Fruit fly (Drosophila melanogaster): ENCODE data around the gene Smyd4-2.

DNA sequence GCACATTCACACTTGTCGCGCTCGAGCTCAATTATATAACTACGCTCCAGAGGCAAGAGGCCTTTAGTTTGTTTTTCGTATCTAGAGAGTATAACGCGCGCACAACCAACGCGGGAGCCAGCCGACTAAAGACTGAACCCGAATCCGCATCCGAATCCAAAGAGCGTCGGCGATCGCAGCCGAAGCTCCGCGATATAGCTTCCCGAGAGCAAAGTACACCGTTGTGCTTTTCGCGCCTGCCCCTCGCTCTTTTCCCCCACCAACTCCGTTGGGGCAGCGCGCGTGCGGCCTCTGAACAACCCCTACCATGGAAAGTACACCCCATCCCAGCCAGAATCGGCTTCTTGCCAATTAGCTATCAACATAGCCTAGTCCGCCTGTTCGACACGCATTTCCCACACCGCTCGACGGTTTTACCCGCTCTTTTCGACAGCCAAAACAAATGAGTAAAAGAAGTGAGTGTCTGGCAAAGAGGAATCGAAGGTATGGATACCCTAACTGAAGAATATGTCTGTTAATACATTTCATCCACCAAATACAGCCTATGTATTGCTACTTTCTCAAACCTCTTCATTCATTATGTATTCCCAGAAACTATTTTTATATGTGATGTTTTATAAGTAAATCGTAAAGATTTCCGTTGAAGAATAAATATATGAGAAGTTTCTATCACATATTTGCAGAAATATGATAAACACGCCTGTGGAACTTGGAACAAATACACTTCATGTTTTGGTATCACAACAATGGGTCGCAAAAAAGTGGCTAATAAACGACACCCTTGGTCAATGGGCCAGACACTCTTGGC is 7.0 kb upstream of the Smyd4-2 start:
- TF ChIP-seq kay (GFP tag; ENCODE audit: borderline replicate concordance) (peak; percentile 99), pad (GFP tag; optimal IDR thresholded peaks at IDR 0.05) (peak; percentile 24), CG5204 (GFP tag; optimal IDR thresholded peaks at IDR 0.05) (peak; percentile 78), Clk (GFP tag; optimal IDR thresholded peaks at IDR 0.05) (no peak), toe (GFP tag; optimal IDR thresholded peaks at IDR 0.05) (no peak), Mnt (GFP tag; optimal IDR thresholded peaks at IDR 0.05) (peak; percentile 90), tj (GFP tag; optimal IDR thresholded peaks at IDR 0.05) (peak; percentile 86), bab1 (GFP tag; optimal IDR thresholded peaks at IDR 0.05) (peak; percentile 55), cnc (optimal IDR thresholded peaks at IDR 0.05) (no peak), CG11617 (GFP tag; optimal IDR thresholded peaks at IDR 0.05) (peak; percentile 39), CG33017 (tag; optimal IDR thresholded peaks at IDR 0.05) (peak; percentile 82), Hr96 (GFP tag; optimal IDR thresholded peaks at IDR 0.05) (peak; percentile 87)

Measured in whole organism, adult.